Worm (Caenorhabditis elegans) whole organism, young adult: ENCODE results near the gene B0546.3.

ENCODE experiments used
- B0019.2 ChIP-seq: fragments of 200-800 bp; sonication (Bioruptor generic); conservative IDR thresholded peaks from 2 replicates; pipeline ENCODE4 v1.3.6; 2022; ENCODE audit warnings: missing genetic modification reagents, missing genetic modification characterization, missing compliant biosample characterization
- ama-1 ChIP-seq, 3 experiments: fragments of 150-350 bp in 1 of 3; sonication (generic microtip) in 2 of 3; optimal IDR thresholded peaks; 2 replicates each; lab custom pipeline; 2014 to 2018; ENCODE audit warnings: missing biosample characterization in 2 of 3, missing genetic modification characterization in 2 of 3, missing genetic modification reagents in 2 of 3
- attf-5 ChIP-seq: fragments of 200-800 bp; sonication (Bioruptor generic); optimal IDR thresholded peaks from 2 replicates; lab custom pipeline; 2018; ENCODE audit warnings: mild to moderate bottlenecking, missing genetic modification characterization, missing compliant biosample characterization
- cebp-2 ChIP-seq: fragments of 200-800 bp; sonication (Bioruptor generic); IDR thresholded peaks from 2 replicates; pipeline ENCODE4 v1.3.6; 2022; ENCODE audit warnings: missing genetic modification characterization, missing compliant biosample characterization
- egl-18 ChIP-seq: fragments of 200-800 bp; sonication (Bioruptor generic); IDR thresholded peaks from 2 replicates; pipeline ENCODE4 v1.3.6; 2022; ENCODE audit warnings: missing genetic modification reagents, missing genetic modification characterization, missing compliant biosample characterization
- fkh-3 ChIP-seq: sonication (generic microtip); optimal IDR thresholded peaks from 2 replicates; lab custom pipeline; 2016; ENCODE audit warnings: mild to moderate bottlenecking, missing genetic modification characterization, missing compliant biosample characterization
- nfyb-1 ChIP-seq: fragments of 200-800 bp; sonication (Bioruptor generic); IDR thresholded peaks from 2 replicates; pipeline ENCODE4 v1.3.6; 2022; ENCODE audit warnings: missing genetic modification reagents, missing genetic modification characterization, missing compliant biosample characterization
- unc-62 ChIP-seq: fragments of 150-350 bp; optimal IDR thresholded peaks from 2 replicates; lab custom pipeline; 2014; ENCODE audit warnings: missing biosample characterization, missing genetic modification reagents, missing genetic modification characterization

- TF ChIP-seq fkh-3 (no peak), B0019.2 (no peak), ama-1 (optimal IDR thresholded peaks at IDR 0.05; lab: Kevin White, UChicago) (no peak), ama-1 (GFP tag; optimal IDR thresholded peaks at IDR 0.05; lab: Kevin White, UChicago) (no peak), egl-18 (GFP tag; lab: Robert Waterston, UW) (no peak), cebp-2 (GFP tag; lab: Robert Waterston, UW) (no peak), unc-62 (GFP tag; lab: Kevin White, UChicago) (no peak), attf-5 (GFP tag; lab: Kevin White, UChicago) (peak; percentile 45), nfyb-1 (0 out of 2 replicates have a peak, but pooled peaks have one; percentile 14)
These were observed 44.0 kb downstream of the B0546.3 start, which contains the start of gene hrpa-1 for ce11 chrIV:3338676-3339075.
